Worm (Caenorhabditis elegans) whole organism, young adult: ENCODE measurements around the gene Y39B6A.34.

Source experiments
- F49E8.2 ChIP-seq: sonication (generic microtip); optimal IDR thresholded peaks from 3 replicates; lab custom pipeline; 2017; ENCODE audit warnings: missing genetic modification characterization, mild to moderate bottlenecking, missing compliant biosample characterization, antibody characterized with exemption, moderate library complexity; ENCODE audit not compliant: insufficient read depth
- Y53F4B.3 ChIP-seq: fragments of 200-800 bp; sonication (Bioruptor generic); IDR thresholded peaks from 2 replicates; pipeline ENCODE4 v1.3.6; 2022; ENCODE audit warnings: missing genetic modification reagents, missing genetic modification characterization, missing compliant biosample characterization
- ama-1 ChIP-seq, 3 experiments: fragments of 150-350 bp in 1 of 3; sonication (generic microtip) in 2 of 3; optimal IDR thresholded peaks; 2 replicates each; lab custom pipeline; 2014 to 2018; ENCODE audit warnings: missing biosample characterization in 2 of 3, missing genetic modification characterization in 2 of 3, missing genetic modification reagents in 2 of 3
- ceh-79 ChIP-seq: sonication (generic microtip); optimal IDR thresholded peaks from 2 replicates; lab custom pipeline; 2017; ENCODE audit warnings: mild to moderate bottlenecking, missing genetic modification characterization, missing compliant biosample characterization
- dox-1 ChIP-seq: fragments of 200-800 bp; sonication (Bioruptor generic); IDR thresholded peaks from 2 replicates; pipeline ENCODE4 v1.3.6; 2022; ENCODE audit warnings: missing genetic modification reagents, missing genetic modification characterization, missing compliant biosample characterization
- dpl-1 ChIP-seq: fragments of 150-350 bp; optimal IDR thresholded peaks from 2 replicates; lab custom pipeline; 2014; ENCODE audit warnings: missing biosample characterization, missing genetic modification reagents, missing genetic modification characterization
- hmg-1.2 ChIP-seq: fragments of 200-800 bp; sonication (Bioruptor generic); IDR thresholded peaks from 2 replicates; pipeline ENCODE4 v1.3.6; 2022; ENCODE audit warnings: missing genetic modification reagents, missing genetic modification characterization, missing compliant biosample characterization
- lsy-27 ChIP-seq: sonication (generic microtip); optimal IDR thresholded peaks from 2 replicates; lab custom pipeline; 2017; ENCODE audit warnings: missing genetic modification characterization, mild to moderate bottlenecking, missing compliant biosample characterization, antibody characterized with exemption, missing genotype, borderline replicate concordance; ENCODE audit not compliant: insufficient read depth
- madf-3 ChIP-seq: fragments of 200-800 bp; sonication (Bioruptor generic); IDR thresholded peaks from 2 replicates; pipeline ENCODE4 v1.3.6; 2022; ENCODE audit warnings: missing genetic modification reagents, missing genetic modification characterization, missing compliant biosample characterization
- nhr-179 ChIP-seq: sonication (generic microtip); optimal IDR thresholded peaks from 2 replicates; lab custom pipeline; 2016; ENCODE audit warnings: mild to moderate bottlenecking, missing genetic modification characterization, missing compliant biosample characterization
- rcor-1 ChIP-seq: fragments of 200-800 bp; sonication (Bioruptor generic); IDR thresholded peaks from 2 replicates; pipeline ENCODE4 v1.3.6; 2022; ENCODE audit warnings: missing genetic modification reagents, missing genetic modification characterization, missing compliant biosample characterization
- repo-1 ChIP-seq: sonication (generic microtip); optimal IDR thresholded peaks from 2 replicates; lab custom pipeline; 2017; ENCODE audit warnings: mild to moderate bottlenecking, missing genetic modification characterization, missing compliant biosample characterization
- unc-130 ChIP-seq: sonication (generic microtip); optimal IDR thresholded peaks from 2 replicates; lab custom pipeline; 2016; ENCODE audit warnings: missing genetic modification reagents, missing genetic modification characterization, missing compliant biosample characterization

ce11 chrV:19000542-19000941 lies 276 bp upstream of the Y39B6A.34 start:
- TF ChIP-seq unc-130: no peak
- TF ChIP-seq repo-1 (tag; lab: Kevin White, UChicago): no peak
- TF ChIP-seq dox-1: no peak
- TF ChIP-seq madf-3 (GFP tag; lab: Robert Waterston, UW): no peak
- no peak for TF ChIP-seq F49E8.2 (tag; lab: Kevin White, UChicago)
- TF ChIP-seq dpl-1 (GFP tag; lab: Kevin White, UChicago): no peak
- no peak for TF ChIP-seq lsy-27 (tag; lab: Kevin White, UChicago)
- no peak for TF ChIP-seq ama-1 (optimal IDR thresholded peaks at IDR 0.05; lab: Kevin White, UChicago)
- no peak for TF ChIP-seq ama-1 (GFP tag; optimal IDR thresholded peaks at IDR 0.05; lab: Kevin White, UChicago)
- no peak for TF ChIP-seq rcor-1 (GFP tag; lab: Robert Waterston, UW)
- no peak for TF ChIP-seq Y53F4B.3
- no peak for TF ChIP-seq nhr-179 (tag; lab: Kevin White, UChicago)
- no peak for TF ChIP-seq ceh-79 (tag; lab: Kevin White, UChicago)
- no peak for TF ChIP-seq hmg-1.2 (GFP tag; lab: Robert Waterston, UW)
